Worm (Caenorhabditis elegans) whole organism, mixed stage, embryonic: ENCODE data around the gene plp-2.
A peak's percentile ranks its signal among the peaks of the same experiment; 100 is the strongest.

ENCODE experiments used
- ces-1 ChIP-seq: fragments of 150-350 bp; optimal IDR thresholded peaks from 2 replicates; lab custom pipeline; 2014; ENCODE audit warnings: missing biosample characterization, missing genetic modification reagents, missing genetic modification characterization
- drap-1 ChIP-seq: fragments of 200-800 bp; sonication (Bioruptor generic); optimal IDR thresholded peaks from 3 replicates; lab custom pipeline; 2018; ENCODE audit warnings: mild to moderate bottlenecking, missing genetic modification characterization, missing compliant biosample characterization
- flh-1 ChIP-seq: fragments of 200-800 bp; sonication (Bioruptor generic); optimal IDR thresholded peaks from 2 replicates; lab custom pipeline; 2018; ENCODE audit warnings: mild to moderate bottlenecking, missing genetic modification characterization, moderate library complexity, missing compliant biosample characterization
- lin-13 ChIP-seq: fragments of 150-350 bp; optimal IDR thresholded peaks from 2 replicates; lab custom pipeline; 2014; ENCODE audit warnings: missing biosample characterization, missing genetic modification characterization
- nhr-12 ChIP-seq: fragments of 150-350 bp; optimal IDR thresholded peaks from 2 replicates; lab custom pipeline; 2014; ENCODE audit warnings: missing biosample characterization, missing genetic modification characterization
- pha-4 ChIP-seq: fragments of 150-350 bp; optimal IDR thresholded peaks from 2 replicates; lab custom pipeline; 2018; ENCODE audit warnings: missing biosample characterization, missing genetic modification reagents, missing genetic modification characterization
- tbx-8 ChIP-seq: fragments of 200-800 bp; sonication (Bioruptor generic); optimal IDR thresholded peaks from 2 replicates; lab custom pipeline; 2018; ENCODE audit warnings: mild to moderate bottlenecking, missing genetic modification characterization, moderate library complexity, missing compliant biosample characterization

DNA sequence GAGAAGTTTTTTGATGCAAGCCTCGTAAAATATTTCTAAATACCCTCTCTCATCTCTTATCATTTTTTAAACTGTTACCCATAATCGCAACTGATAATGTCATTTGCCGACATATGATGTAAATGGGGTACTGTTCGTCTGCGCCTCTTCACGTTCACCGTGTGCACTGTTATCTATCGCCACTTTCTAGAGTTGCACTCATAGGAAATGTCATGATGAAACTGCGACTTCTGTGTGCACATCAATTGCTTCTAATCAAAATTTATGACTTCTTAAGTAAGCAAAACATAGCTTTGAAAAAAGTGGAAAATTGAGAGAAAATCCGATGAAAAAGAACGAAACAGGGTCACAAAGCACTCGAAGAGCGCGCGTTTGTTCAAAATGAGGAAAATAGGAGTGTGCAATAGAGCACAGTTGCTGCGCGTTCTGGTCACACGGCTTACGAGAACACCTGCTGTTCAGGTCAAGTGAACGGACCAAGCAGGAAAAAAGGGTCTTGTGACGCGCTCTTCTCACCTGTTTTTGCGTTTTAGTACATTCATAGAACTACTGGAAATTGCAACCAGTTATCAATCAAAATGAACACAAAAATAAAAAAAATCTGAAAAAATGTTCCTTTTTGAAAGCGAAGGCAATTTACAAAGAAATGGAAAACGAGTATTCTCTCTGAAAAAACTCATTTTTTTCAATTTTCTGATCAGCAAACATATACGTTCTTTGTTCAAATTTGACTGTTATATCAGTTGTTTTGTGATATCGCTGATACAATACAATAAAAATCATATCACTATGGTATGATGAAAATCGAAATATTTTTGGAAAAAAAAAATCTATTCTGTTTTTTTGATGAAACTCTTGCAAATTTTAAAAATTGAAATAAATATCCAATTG lies 35.9 kb downstream of the plp-2 start:
- no peak for TF ChIP-seq ces-1 (GFP tag; lab: Kevin White, UChicago)
- no peak for TF ChIP-seq flh-1 (GFP tag; lab: Kevin White, UChicago)
- no peak for TF ChIP-seq tbx-8
- no peak for TF ChIP-seq pha-4 (tag; lab: Kevin White, UChicago)
- TF ChIP-seq lin-13 (tag; lab: Kevin White, UChicago), result peak; percentile 53
- TF ChIP-seq nhr-12 (tag; lab: Kevin White, UChicago), result no peak
- TF ChIP-seq drap-1 (GFP tag; lab: Kevin White, UChicago), result no peak
